Worm (Caenorhabditis elegans) whole organism, L4 larva: ENCODE results near the gene C05G5.5.
A peak's percentile ranks its signal among the peaks of the same experiment; 100 is the strongest.

ENCODE experiments used
- D1046.2 ChIP-seq: fragments of 200-800 bp; sonication (Bioruptor generic); IDR thresholded peaks from 2 replicates; pipeline ENCODE4 v1.3.6; 2022; ENCODE audit warnings: missing genetic modification characterization, missing compliant biosample characterization
- F10B5.3 ChIP-seq: sonication (generic microtip); optimal IDR thresholded peaks from 2 replicates; lab custom pipeline; 2016; ENCODE audit warnings: mild to moderate bottlenecking, missing genetic modification characterization, missing compliant biosample characterization
- F49E8.2 ChIP-seq: sonication (generic microtip); optimal IDR thresholded peaks from 2 replicates; lab custom pipeline; 2016; ENCODE audit warnings: missing compliant biosample characterization, mild to moderate bottlenecking, missing genetic modification characterization, borderline replicate concordance
- Y5F2A.4 ChIP-seq: fragments of 200-800 bp; sonication (Bioruptor generic); optimal IDR thresholded peaks from 2 replicates; lab custom pipeline; 2018; ENCODE audit warnings: mild to moderate bottlenecking, missing genetic modification characterization, missing compliant biosample characterization
- arid-1 ChIP-seq: fragments of 200-800 bp; sonication (Bioruptor generic); conservative IDR thresholded peaks from 2 replicates; pipeline ENCODE4 v1.3.6; 2022; ENCODE audit warnings: missing genetic modification reagents, missing genetic modification characterization, missing compliant biosample characterization
- ceh-62 ChIP-seq: sonication (generic microtip); optimal IDR thresholded peaks from 2 replicates; lab custom pipeline; 2017; ENCODE audit warnings: missing biosample characterization, missing genetic modification characterization
- ceh-82 ChIP-seq: sonication (generic microtip); optimal IDR thresholded peaks from 2 replicates; lab custom pipeline; 2017; ENCODE audit warnings: missing biosample characterization, missing genetic modification characterization
- ctbp-1 ChIP-seq: fragments of 200-800 bp; sonication (Bioruptor generic); IDR thresholded peaks from 2 replicates; pipeline ENCODE4 v1.3.6; 2022; ENCODE audit warnings: missing genetic modification reagents, missing genetic modification characterization, missing compliant biosample characterization
- daf-12 ChIP-seq: fragments of 150-350 bp; optimal IDR thresholded peaks from 2 replicates; lab custom pipeline; 2014; ENCODE audit warnings: missing biosample characterization, missing genetic modification reagents, missing genetic modification characterization
- daf-16 ChIP-seq, 3 experiments: sonication (generic microtip); optimal IDR thresholded peaks; 2 replicates each; lab custom pipeline; 2016 to 2017; ENCODE audit warnings: missing genetic modification characterization in 3 of 3, missing genetic modification reagents in 3 of 3, mild to moderate bottlenecking in 2 of 3, missing compliant biosample characterization in 2 of 3, missing biosample characterization in 1 of 3, moderate library complexity in 1 of 3
- dmd-9 ChIP-seq: fragments of 200-800 bp; sonication (Bioruptor generic); IDR thresholded peaks from 2 replicates; pipeline ENCODE4 v1.3.6; 2022; ENCODE audit warnings: missing genetic modification reagents, missing genetic modification characterization, missing compliant biosample characterization
- dpl-1 ChIP-seq: fragments of 150-350 bp; optimal IDR thresholded peaks from 2 replicates; lab custom pipeline; 2014; ENCODE audit warnings: missing biosample characterization, missing genetic modification reagents, missing genetic modification characterization
- dve-1 ChIP-seq: sonication (generic microtip); optimal IDR thresholded peaks from 2 replicates; lab custom pipeline; 2017; ENCODE audit warnings: antibody characterized with exemption, mild to moderate bottlenecking, missing genetic modification characterization, missing compliant biosample characterization; ENCODE audit not compliant: insufficient read depth
- egl-27 ChIP-seq: sonication (generic microtip); optimal IDR thresholded peaks from 3 replicates; lab custom pipeline; 2017; ENCODE audit warnings: missing biosample characterization, missing genetic modification reagents, missing genetic modification characterization
- egl-43 ChIP-seq: fragments of 200-800 bp; sonication (Bioruptor generic); IDR thresholded peaks from 2 replicates; pipeline ENCODE4 v1.3.6; 2022; ENCODE audit warnings: missing genetic modification reagents, missing genetic modification characterization, missing compliant biosample characterization
- fos-1 ChIP-seq: fragments of 150-350 bp; optimal IDR thresholded peaks from 2 replicates; lab custom pipeline; 2014; ENCODE audit warnings: missing biosample characterization, missing genetic modification characterization
- gei-8 ChIP-seq: fragments of 200-800 bp; sonication (Bioruptor generic); optimal IDR thresholded peaks from 2 replicates; lab custom pipeline; 2018; ENCODE audit warnings: mild to moderate bottlenecking, missing genetic modification characterization, missing compliant biosample characterization
- hif-1 ChIP-seq, 2 experiments: sonication (generic microtip); optimal IDR thresholded peaks; 2 replicates each; lab custom pipeline; 2016 to 2017; ENCODE audit warnings: missing compliant biosample characterization in 2 of 2, missing genetic modification characterization in 2 of 2, missing genetic modification reagents in 2 of 2, missing genotype in 2 of 2, mild to moderate bottlenecking in 1 of 2
- lsy-2 ChIP-seq, 2 experiments: fragments of 150-350 bp in 1 of 2; sonication (generic microtip) in 1 of 2; optimal IDR thresholded peaks; 2 replicates each; lab custom pipeline; 2014 to 2017; ENCODE audit warnings: missing biosample characterization in 2 of 2, missing genetic modification characterization in 2 of 2
- madf-5 ChIP-seq, 2 experiments: fragments of 200-800 bp; sonication (Bioruptor generic); IDR thresholded peaks; 2 replicates each; pipeline ENCODE4 v1.3.6; 2022; ENCODE audit warnings: missing compliant biosample characterization in 2 of 2, missing genetic modification characterization in 2 of 2
- mep-1 ChIP-seq: fragments of 150-350 bp; sonication (generic microtip); optimal IDR thresholded peaks from 3 replicates; lab custom pipeline; 2014; ENCODE audit warnings: missing biosample characterization, missing genetic modification characterization
- mxl-3 ChIP-seq: fragments of 200-800 bp; sonication (Bioruptor generic); optimal IDR thresholded peaks from 2 replicates; lab custom pipeline; 2018; ENCODE audit warnings: mild to moderate bottlenecking, missing genetic modification characterization, missing compliant biosample characterization
- nhr-11 ChIP-seq: fragments of 150-350 bp; optimal IDR thresholded peaks from 2 replicates; lab custom pipeline; 2014; ENCODE audit warnings: missing biosample characterization, missing genetic modification characterization
- nhr-111 ChIP-seq: fragments of 200-800 bp; sonication (Bioruptor generic); optimal IDR thresholded peaks from 2 replicates; lab custom pipeline; 2018; ENCODE audit warnings: mild to moderate bottlenecking, missing genetic modification characterization, missing compliant biosample characterization
- nhr-41 ChIP-seq: fragments of 200-800 bp; sonication (Bioruptor generic); IDR thresholded peaks from 2 replicates; pipeline ENCODE4 v1.3.6; 2022; ENCODE audit warnings: missing genetic modification reagents, missing genetic modification characterization, missing compliant biosample characterization
- rbr-2 ChIP-seq: sonication (generic microtip); optimal IDR thresholded peaks from 2 replicates; lab custom pipeline; 2016; ENCODE audit warnings: missing genotype, missing genetic modification characterization, missing compliant biosample characterization
- saeg-2 ChIP-seq: fragments of 200-800 bp; sonication (Bioruptor generic); IDR thresholded peaks from 2 replicates; pipeline ENCODE4 v1.3.6; 2022; ENCODE audit warnings: missing genetic modification reagents, missing genetic modification characterization, missing compliant biosample characterization
- set-16 ChIP-seq: fragments of 200-800 bp; sonication (Bioruptor generic); IDR thresholded peaks from 2 replicates; pipeline ENCODE4 v1.3.6; 2022; ENCODE audit warnings: missing genetic modification reagents, missing genetic modification characterization, missing compliant biosample characterization
- skn-1 ChIP-seq: fragments of 150-350 bp; optimal IDR thresholded peaks from 2 replicates; lab custom pipeline; 2014; ENCODE audit warnings: missing biosample characterization, missing genetic modification characterization
- spr-3 ChIP-seq: fragments of 200-800 bp; sonication (Bioruptor generic); optimal IDR thresholded peaks from 2 replicates; lab custom pipeline; 2018; ENCODE audit warnings: mild to moderate bottlenecking, missing genetic modification characterization, missing compliant biosample characterization
- tag-97 ChIP-seq: fragments of 200-800 bp; sonication (Bioruptor generic); IDR thresholded peaks from 2 replicates; pipeline ENCODE4 v1.3.6; 2022; ENCODE audit warnings: missing genetic modification characterization, missing compliant biosample characterization
- tra-1 ChIP-seq: fragments of 200-800 bp; sonication (Bioruptor generic); IDR thresholded peaks from 2 replicates; pipeline ENCODE4 v1.3.6; 2022; ENCODE audit warnings: missing genetic modification reagents, missing genetic modification characterization, missing compliant biosample characterization
- unc-39 ChIP-seq: sonication (generic microtip); optimal IDR thresholded peaks from 2 replicates; lab custom pipeline; 2017; ENCODE audit warnings: missing biosample characterization, missing genetic modification characterization
- unc-62 ChIP-seq, 3 experiments: fragments of 150-350 bp in 1 of 3; sonication (generic microtip); optimal IDR thresholded peaks in 2 of 3; peaks in 1 of 3; 1 replicate in 1 of 3; 2 replicates in 2 of 3; lab custom pipeline; 2014 to 2017; ENCODE audit warnings: missing biosample characterization in 3 of 3, missing genetic modification characterization in 3 of 3, missing genetic modification reagents in 3 of 3, missing genotype in 1 of 3
- vab-7 ChIP-seq: fragments of 200-800 bp; sonication (Bioruptor generic); IDR thresholded peaks from 2 replicates; pipeline ENCODE4 v1.3.6; 2022; ENCODE audit warnings: missing genetic modification reagents, missing genetic modification characterization, missing compliant biosample characterization
- zfp-2 ChIP-seq: sonication (generic microtip); optimal IDR thresholded peaks from 2 replicates; lab custom pipeline; 2016; ENCODE audit warnings: mild to moderate bottlenecking, missing genetic modification characterization, missing compliant biosample characterization
- zfp-3 ChIP-seq: fragments of 200-800 bp; sonication (Bioruptor generic); conservative IDR thresholded peaks from 2 replicates; pipeline ENCODE4 v1.3.6; 2022; ENCODE audit warnings: missing genetic modification reagents, missing genetic modification characterization, missing compliant biosample characterization
- zip-11 ChIP-seq: fragments of 200-800 bp; sonication (Bioruptor generic); IDR thresholded peaks from 2 replicates; pipeline ENCODE4 v1.3.6; 2022; ENCODE audit warnings: missing genetic modification characterization, missing compliant biosample characterization
- zip-2 ChIP-seq: fragments of 150-350 bp; optimal IDR thresholded peaks from 2 replicates; lab custom pipeline; 2014; ENCODE audit warnings: missing biosample characterization, missing genetic modification characterization
- ztf-11 ChIP-seq: fragments of 150-350 bp; optimal IDR thresholded peaks from 2 replicates; lab custom pipeline; 2014; ENCODE audit warnings: missing biosample characterization, missing genetic modification characterization

C05G5.5 gene

ce11 chrX:14808796-14809195, 47.9 kb upstream of the C05G5.5 start (continued):
- TF ChIP-seq zip-2 (tag; lab: Kevin White, UChicago): no peak
- TF ChIP-seq F49E8.2: no peak
- 0 out of 2 replicates have a peak, but pooled peaks have one; percentile 53 for TF ChIP-seq zfp-3 (GFP tag; lab: Robert Waterston, UW)
- TF ChIP-seq F10B5.3 (tag; lab: Kevin White, UChicago): no peak
- TF ChIP-seq daf-16 (GFP tag; optimal IDR thresholded peaks at IDR 0.05; lab: Kevin White, UChicago): no peak
- TF ChIP-seq daf-16 (tag; optimal IDR thresholded peaks at IDR 0.05; lab: Kevin White, UChicago): peak; percentile 78
- TF ChIP-seq D1046.2: no peak
- no peak for TF ChIP-seq gei-8 (GFP tag; lab: Kevin White, UChicago)
- TF ChIP-seq unc-39 (tag; lab: Kevin White, UChicago): no peak
- TF ChIP-seq mxl-3 (GFP tag; lab: Kevin White, UChicago): no peak
- TF ChIP-seq skn-1 (tag; lab: Kevin White, UChicago): no peak
- TF ChIP-seq tag-97 (GFP tag; lab: Robert Waterston, UW): no peak
- peak; percentile 35 for TF ChIP-seq dve-1
- peak in 1 of 2 experiments; percentile 16 for TF ChIP-seq lsy-2 (tag; optimal IDR thresholded peaks at IDR 0.05; lab: Kevin White, UChicago)
- no peak for TF ChIP-seq zip-11 (GFP tag; lab: Robert Waterston, UW)
- no peak for TF ChIP-seq unc-62 (GFP tag; optimal IDR thresholded peaks at IDR 0.05 in 1 of 2; lab: Kevin White, UChicago)
- TF ChIP-seq unc-62 (tag; optimal IDR thresholded peaks at IDR 0.05; lab: Kevin White, UChicago): no peak
- TF ChIP-seq mep-1 (tag; lab: Kevin White, UChicago): peak; percentile 23
- no peak for TF ChIP-seq egl-27 (tag; lab: Kevin White, UChicago)

- TF ChIP-seq arid-1 (GFP tag; lab: Robert Waterston, UW) (no peak), mep-1 (tag; lab: Kevin White, UChicago) (no peak), set-16 (GFP tag; lab: Robert Waterston, UW) (no peak), nhr-111 (GFP tag; lab: Kevin White, UChicago) (no peak), tra-1 (no peak), fos-1 (tag; lab: Kevin White, UChicago) (no peak), hif-1 (tag; optimal IDR thresholded peaks at IDR 0.05; lab: Kevin White, UChicago) (no peak), vab-7 (no peak), egl-43 (GFP tag; lab: Robert Waterston, UW) (no peak), ctbp-1 (no peak), nhr-11 (tag; lab: Kevin White, UChicago) (no peak), ceh-62 (tag; lab: Kevin White, UChicago) (no peak)
Observed at ce11 chrX:14806936-14807335, 46.0 kb upstream of the C05G5.5 start, which contains the start of gene F42D1.4. Gene F42D1.4, plus strand, starts transcription at chrX:14807236.

- TF ChIP-seq saeg-2 (GFP tag; lab: Robert Waterston, UW) (no peak), fos-1 (tag; lab: Kevin White, UChicago) (no peak), dmd-9 (GFP tag; lab: Robert Waterston, UW) (no peak), D1046.2 (no peak), zfp-3 (GFP tag; lab: Robert Waterston, UW) (no peak), daf-12 (tag; lab: Kevin White, UChicago) (no peak), ceh-82 (tag; lab: Kevin White, UChicago) (no peak), rbr-2 (tag; lab: Kevin White, UChicago) (no peak), madf-5 (GFP tag; IDR thresholded peaks at IDR 0.05; lab: Robert Waterston, UW) (no peak), nhr-41 (GFP tag; lab: Robert Waterston, UW) (no peak), dpl-1 (GFP tag; lab: Kevin White, UChicago) (no peak), Y5F2A.4 (no peak), zfp-2 (tag; lab: Kevin White, UChicago) (no peak), spr-3 (no peak), ztf-11 (tag; lab: Kevin White, UChicago) (no peak)
Observed at ce11 chrX:14805746-14806145, 44.8 kb upstream of the C05G5.5 start.
